Worm (Caenorhabditis elegans) whole organism, mixed stage, embryonic: ENCODE data around the gene ZC190.5.

ENCODE experiments used
- ces-1 ChIP-seq: fragments of 150-350 bp; optimal IDR thresholded peaks from 2 replicates; lab custom pipeline; 2014; ENCODE audit warnings: missing biosample characterization, missing genetic modification reagents, missing genetic modification characterization
- cnd-1 ChIP-seq: fragments of 200-800 bp; sonication (Bioruptor generic); optimal IDR thresholded peaks from 2 replicates; lab custom pipeline; 2018; ENCODE audit warnings: mild to moderate bottlenecking, missing genetic modification characterization, missing compliant biosample characterization
- elt-1 ChIP-seq: sonication (generic microtip); optimal IDR thresholded peaks from 2 replicates; lab custom pipeline; 2017; ENCODE audit warnings: missing genetic modification characterization, mild to moderate bottlenecking, missing compliant biosample characterization, antibody characterized with exemption, moderate library complexity, borderline replicate concordance; ENCODE audit not compliant: insufficient read depth
- lsy-2 ChIP-seq: fragments of 150-350 bp; optimal IDR thresholded peaks from 2 replicates; lab custom pipeline; 2014; ENCODE audit warnings: missing biosample characterization, missing genetic modification characterization
- mep-1 ChIP-seq: fragments of 150-350 bp; optimal IDR thresholded peaks from 2 replicates; lab custom pipeline; 2017; ENCODE audit warnings: missing biosample characterization, missing genetic modification reagents, missing genetic modification characterization, inconsistent platforms
- nhr-237 ChIP-seq: fragments of 150-350 bp; optimal IDR thresholded peaks from 2 replicates; lab custom pipeline; 2014; ENCODE audit warnings: missing biosample characterization, missing genetic modification characterization
- nhr-28 ChIP-seq: fragments of 150-350 bp; optimal IDR thresholded peaks from 2 replicates; lab custom pipeline; 2014; ENCODE audit warnings: missing biosample characterization, missing genetic modification characterization
- nhr-76 ChIP-seq: sonication (generic microtip); optimal IDR thresholded peaks from 2 replicates; lab custom pipeline; 2017; ENCODE audit warnings: missing biosample characterization, missing genetic modification characterization
- pha-4 ChIP-seq: fragments of 150-350 bp; optimal IDR thresholded peaks from 2 replicates; lab custom pipeline; 2018; ENCODE audit warnings: missing biosample characterization, missing genetic modification reagents, missing genetic modification characterization
- snpc-4 ChIP-seq: fragments of 150-350 bp; optimal IDR thresholded peaks from 2 replicates; lab custom pipeline; 2014; ENCODE audit warnings: missing biosample characterization, missing genetic modification characterization
- sptf-1 ChIP-seq: sonication (generic microtip); optimal IDR thresholded peaks from 2 replicates; lab custom pipeline; 2017; ENCODE audit warnings: mild to moderate bottlenecking, missing genetic modification characterization, moderate library complexity, missing compliant biosample characterization
- ztf-11 ChIP-seq: fragments of 150-350 bp; optimal IDR thresholded peaks from 2 replicates; lab custom pipeline; 2014; ENCODE audit warnings: missing biosample characterization, missing genetic modification characterization

DNA sequence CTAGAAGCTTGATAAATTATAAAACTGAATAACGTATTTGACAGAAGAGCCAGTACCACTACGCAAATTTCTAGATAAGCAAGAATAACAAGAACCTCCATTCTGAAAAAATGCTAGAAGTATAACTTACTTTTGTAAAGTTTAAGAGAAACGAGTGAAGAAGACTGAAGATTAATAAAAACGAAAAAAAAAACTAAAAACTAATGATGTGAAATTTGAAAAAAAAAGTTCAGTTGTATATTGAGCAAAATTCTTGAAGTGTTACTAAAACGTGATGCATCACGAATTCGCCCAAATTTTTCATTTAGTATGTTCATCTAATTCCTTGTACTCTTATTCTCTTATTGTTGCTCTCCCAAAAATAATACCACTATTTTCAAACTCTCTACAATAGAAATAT lies 3.8 kb upstream of the ZC190.5 start, which contains the start of gene ZC190.6:
- TF ChIP-seq snpc-4 (no peak), cnd-1 (tag; lab: Kevin White, UChicago) (no peak), ztf-11 (no peak), nhr-76 (tag; lab: Kevin White, UChicago) (no peak), ces-1 (no peak), mep-1 (tag; lab: Kevin White, UChicago) (no peak), pha-4 (tag; lab: Kevin White, UChicago) (no peak), nhr-28 (tag; lab: Kevin White, UChicago) (no peak), elt-1 (no peak), sptf-1 (tag; lab: Kevin White, UChicago) (no peak), nhr-237 (no peak), lsy-2 (tag; lab: Kevin White, UChicago) (no peak)
